Worm (Caenorhabditis elegans) whole organism, early embryonic: ENCODE data around the gene B0218.7.

Source experiments
- B0310.2 ChIP-seq: sonication (generic microtip); optimal IDR thresholded peaks from 2 replicates; lab custom pipeline; 2016; ENCODE audit warnings: mild to moderate bottlenecking, missing genetic modification characterization, missing compliant biosample characterization
- flt-1 ChIP-seq: fragments of 200-800 bp; sonication (Bioruptor generic); IDR thresholded peaks from 2 replicates; pipeline ENCODE4 v1.3.6; 2022; ENCODE audit warnings: missing genetic modification characterization, missing compliant biosample characterization
- hmg-4 ChIP-seq: fragments of 200-800 bp; sonication (Bioruptor generic); optimal IDR thresholded peaks from 2 replicates; lab custom pipeline; 2018; ENCODE audit warnings: mild to moderate bottlenecking, missing genetic modification characterization, missing compliant biosample characterization
- hnd-1 ChIP-seq: sonication (generic microtip); optimal IDR thresholded peaks from 2 replicates; lab custom pipeline; 2016; ENCODE audit warnings: missing genetic modification characterization, missing compliant biosample characterization
- sea-1 ChIP-seq: fragments of 200-800 bp; sonication (Bioruptor generic); conservative IDR thresholded peaks from 2 replicates; pipeline ENCODE4 v1.3.6; 2022; ENCODE audit warnings: missing genetic modification characterization, missing compliant biosample characterization

DNA sequence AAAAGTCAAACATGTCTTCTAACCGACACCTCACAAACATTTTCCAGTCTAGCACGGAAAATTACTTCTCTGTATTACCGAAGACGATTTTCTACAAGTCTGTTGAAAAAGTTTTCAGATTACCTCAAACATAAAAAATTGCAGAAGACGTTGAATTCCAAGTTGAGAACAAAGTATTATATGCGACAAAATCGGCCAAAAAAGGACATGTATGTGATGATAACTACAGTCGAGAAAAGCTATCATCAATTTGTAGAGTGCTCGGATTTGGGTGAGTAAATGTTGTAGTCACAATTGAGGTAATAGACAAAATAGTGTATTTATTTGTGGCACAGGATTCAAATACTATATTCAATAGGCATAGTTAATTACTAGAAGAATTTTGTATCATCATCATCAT, 43.0 kb upstream of the B0218.7 start:
- TF ChIP-seq B0310.2 (tag; lab: Kevin White, UChicago) (no peak), sea-1 (no peak), flt-1 (GFP tag; lab: Robert Waterston, UW) (no peak), hnd-1 (tag; lab: Kevin White, UChicago) (no peak), hmg-4 (GFP tag; lab: Kevin White, UChicago) (no peak)
